Worm (Caenorhabditis elegans) whole organism, mixed stage, embryonic: Measurements from ENCODE around the gene C44C11.6.
A peak's percentile ranks its signal among the peaks of the same experiment; 100 is the strongest.

Experiments
- M03D4.4 ChIP-seq: sonication (generic microtip); optimal IDR thresholded peaks from 2 replicates; lab custom pipeline; 2017; ENCODE audit warnings: mild to moderate bottlenecking, missing genetic modification characterization, missing compliant biosample characterization
- bed-3 ChIP-seq: fragments of 200-800 bp; sonication (Bioruptor generic); optimal IDR thresholded peaks from 3 replicates; lab custom pipeline; 2018; ENCODE audit warnings: mild to moderate bottlenecking, missing genetic modification characterization, moderate library complexity, missing compliant biosample characterization
- blmp-1 ChIP-seq: fragments of 150-350 bp; optimal IDR thresholded peaks from 2 replicates; lab custom pipeline; 2014; ENCODE audit warnings: missing biosample characterization, missing genetic modification characterization
- ceh-39 ChIP-seq: fragments of 150-350 bp; optimal IDR thresholded peaks from 2 replicates; lab custom pipeline; 2014; ENCODE audit warnings: missing biosample characterization, missing genetic modification characterization
- ceh-83 ChIP-seq: fragments of 200-800 bp; sonication (Bioruptor generic); optimal IDR thresholded peaks from 2 replicates; lab custom pipeline; 2018; ENCODE audit warnings: mild to moderate bottlenecking, missing genetic modification characterization, missing compliant biosample characterization
- ces-1 ChIP-seq: fragments of 150-350 bp; optimal IDR thresholded peaks from 2 replicates; lab custom pipeline; 2014; ENCODE audit warnings: missing biosample characterization, missing genetic modification reagents, missing genetic modification characterization
- cnd-1 ChIP-seq: fragments of 200-800 bp; sonication (Bioruptor generic); optimal IDR thresholded peaks from 2 replicates; lab custom pipeline; 2018; ENCODE audit warnings: mild to moderate bottlenecking, missing genetic modification characterization, missing compliant biosample characterization
- drap-1 ChIP-seq: fragments of 200-800 bp; sonication (Bioruptor generic); optimal IDR thresholded peaks from 3 replicates; lab custom pipeline; 2018; ENCODE audit warnings: mild to moderate bottlenecking, missing genetic modification characterization, missing compliant biosample characterization
- elt-1 ChIP-seq: sonication (generic microtip); optimal IDR thresholded peaks from 2 replicates; lab custom pipeline; 2017; ENCODE audit warnings: missing genetic modification characterization, mild to moderate bottlenecking, missing compliant biosample characterization, antibody characterized with exemption, moderate library complexity, borderline replicate concordance; ENCODE audit not compliant: insufficient read depth
- elt-3 ChIP-seq: fragments of 150-350 bp; optimal IDR thresholded peaks from 2 replicates; lab custom pipeline; 2014; ENCODE audit warnings: missing biosample characterization, missing genetic modification characterization
- flh-1 ChIP-seq: fragments of 200-800 bp; sonication (Bioruptor generic); optimal IDR thresholded peaks from 2 replicates; lab custom pipeline; 2018; ENCODE audit warnings: mild to moderate bottlenecking, missing genetic modification characterization, moderate library complexity, missing compliant biosample characterization
- ham-2 ChIP-seq: fragments of 200-800 bp; sonication (Bioruptor generic); optimal IDR thresholded peaks from 2 replicates; lab custom pipeline; 2018; ENCODE audit warnings: mild to moderate bottlenecking, missing genetic modification characterization, missing compliant biosample characterization
- lin-13 ChIP-seq: fragments of 150-350 bp; optimal IDR thresholded peaks from 2 replicates; lab custom pipeline; 2014; ENCODE audit warnings: missing biosample characterization, missing genetic modification characterization
- lin-32 ChIP-seq: fragments of 200-800 bp; sonication (Bioruptor generic); optimal IDR thresholded peaks from 2 replicates; lab custom pipeline; 2018; ENCODE audit warnings: mild to moderate bottlenecking, missing genetic modification characterization, missing compliant biosample characterization
- lsy-2 ChIP-seq: fragments of 150-350 bp; optimal IDR thresholded peaks from 2 replicates; lab custom pipeline; 2014; ENCODE audit warnings: missing biosample characterization, missing genetic modification characterization
- mab-5 ChIP-seq: fragments of 150-350 bp; optimal IDR thresholded peaks from 2 replicates; lab custom pipeline; 2014; ENCODE audit warnings: missing biosample characterization, missing genetic modification characterization
- mep-1 ChIP-seq: fragments of 150-350 bp; optimal IDR thresholded peaks from 2 replicates; lab custom pipeline; 2017; ENCODE audit warnings: missing biosample characterization, missing genetic modification reagents, missing genetic modification characterization, inconsistent platforms
- mls-2 ChIP-seq: sonication (generic microtip); optimal IDR thresholded peaks from 2 replicates; lab custom pipeline; 2016; ENCODE audit warnings: mild to moderate bottlenecking, missing genetic modification characterization, moderate library complexity, missing compliant biosample characterization
- nhr-12 ChIP-seq: fragments of 150-350 bp; optimal IDR thresholded peaks from 2 replicates; lab custom pipeline; 2014; ENCODE audit warnings: missing biosample characterization, missing genetic modification characterization
- nhr-2 ChIP-seq: fragments of 150-350 bp; optimal IDR thresholded peaks from 2 replicates; lab custom pipeline; 2014; ENCODE audit warnings: missing biosample characterization, missing genetic modification characterization
- nhr-76 ChIP-seq: sonication (generic microtip); optimal IDR thresholded peaks from 2 replicates; lab custom pipeline; 2017; ENCODE audit warnings: missing biosample characterization, missing genetic modification characterization
- pha-4 ChIP-seq: fragments of 150-350 bp; optimal IDR thresholded peaks from 2 replicates; lab custom pipeline; 2018; ENCODE audit warnings: missing biosample characterization, missing genetic modification reagents, missing genetic modification characterization
- sem-2 ChIP-seq: fragments of 200-800 bp; sonication (Bioruptor generic); optimal IDR thresholded peaks from 2 replicates; lab custom pipeline; 2018; ENCODE audit warnings: mild to moderate bottlenecking, missing genetic modification characterization, missing compliant biosample characterization
- snpc-4 ChIP-seq: fragments of 150-350 bp; optimal IDR thresholded peaks from 2 replicates; lab custom pipeline; 2014; ENCODE audit warnings: missing biosample characterization, missing genetic modification characterization
- tbx-8 ChIP-seq: fragments of 200-800 bp; sonication (Bioruptor generic); optimal IDR thresholded peaks from 2 replicates; lab custom pipeline; 2018; ENCODE audit warnings: mild to moderate bottlenecking, missing genetic modification characterization, moderate library complexity, missing compliant biosample characterization
- unc-39 ChIP-seq: fragments of 150-350 bp; optimal IDR thresholded peaks from 2 replicates; lab custom pipeline; 2014; ENCODE audit warnings: missing biosample characterization, missing genetic modification characterization
- unc-62 ChIP-seq: fragments of 150-350 bp; optimal IDR thresholded peaks from 2 replicates; lab custom pipeline; 2014; ENCODE audit warnings: missing biosample characterization, missing genetic modification reagents, missing genetic modification characterization
- zip-8 ChIP-seq: fragments of 150-350 bp; optimal IDR thresholded peaks from 2 replicates; lab custom pipeline; 2014; ENCODE audit warnings: missing biosample characterization, missing genetic modification characterization
- ztf-11 ChIP-seq: fragments of 150-350 bp; optimal IDR thresholded peaks from 2 replicates; lab custom pipeline; 2014; ENCODE audit warnings: missing biosample characterization, missing genetic modification characterization

The C44C11.6 gene

DNA sequence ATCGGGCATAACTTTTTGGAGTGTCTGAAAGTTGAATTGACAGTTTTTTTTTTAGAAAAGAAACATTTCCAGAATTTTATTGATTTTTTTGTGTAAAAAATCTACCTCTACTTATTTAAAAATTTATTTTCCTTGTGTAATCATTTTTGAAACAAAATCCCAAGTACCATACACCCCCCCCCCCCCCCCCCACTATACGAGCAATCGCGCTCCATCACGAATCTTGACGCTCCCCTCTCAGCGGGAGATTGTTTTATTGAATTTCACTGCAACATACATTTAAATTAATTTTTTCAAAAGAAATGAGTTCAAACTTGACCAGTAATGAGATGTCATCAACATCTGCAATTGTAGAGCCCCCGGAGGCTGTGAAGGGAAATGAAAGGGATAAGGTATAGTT is 5.0 kb upstream of the C44C11.6 start, which contains the start of gene sop-2:
Gene sop-2, plus strand, starts transcription at position 301 of the 400 bp plus-strand sequence.
- TF ChIP-seq ceh-83 (GFP tag; lab: Kevin White, UChicago) (no peak), nhr-12 (tag; lab: Kevin White, UChicago) (no peak), blmp-1 (tag; lab: Kevin White, UChicago) (no peak), elt-3 (tag; lab: Kevin White, UChicago) (no peak), nhr-76 (no peak), pha-4 (tag; lab: Kevin White, UChicago) (no peak), unc-39 (tag; lab: Kevin White, UChicago) (no peak), elt-1 (tag; lab: Kevin White, UChicago) (no peak), M03D4.4 (no peak), mep-1 (tag; lab: Kevin White, UChicago) (no peak), ztf-11 (tag; lab: Kevin White, UChicago) (no peak), flh-1 (GFP tag; lab: Kevin White, UChicago) (no peak), snpc-4 (tag; lab: Kevin White, UChicago) (no peak), ces-1 (GFP tag; lab: Kevin White, UChicago) (no peak), ceh-39 (no peak), mab-5 (tag; lab: Kevin White, UChicago) (no peak), cnd-1 (tag; lab: Kevin White, UChicago) (no peak)

DNA sequence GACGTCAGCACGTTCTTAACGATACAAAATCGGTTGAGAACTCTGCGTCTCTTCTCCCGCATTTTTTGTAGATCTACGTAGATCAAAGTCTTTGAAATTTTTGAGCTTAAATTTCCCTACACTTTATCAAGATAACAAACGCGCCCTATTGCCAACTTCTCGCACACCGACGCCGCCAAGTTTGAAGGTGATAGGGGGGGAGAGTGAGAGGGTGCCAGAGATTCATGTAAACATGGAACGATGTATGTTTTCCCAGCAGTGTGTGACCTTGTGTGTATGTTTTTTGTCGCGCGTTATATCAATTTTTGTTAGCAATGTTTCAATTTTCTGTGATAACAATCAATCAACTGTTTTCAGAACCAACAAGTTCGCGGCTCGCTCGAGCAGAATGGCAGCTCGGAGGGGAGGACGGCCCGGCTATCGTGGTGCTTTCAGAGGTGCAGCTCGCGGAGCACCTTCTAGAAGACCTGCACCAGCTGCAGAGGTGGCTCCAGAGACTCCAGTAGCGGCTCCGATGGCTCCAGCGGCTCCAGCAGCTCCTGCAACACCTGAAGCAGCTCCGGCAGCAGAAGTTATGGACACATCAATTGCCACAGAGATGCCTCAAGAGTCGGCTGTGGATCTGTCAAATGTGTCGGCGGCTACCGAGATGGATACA is 2.9 kb upstream of the C44C11.6 start:
- TF ChIP-seq nhr-2 (no peak), lin-13 (tag; lab: Kevin White, UChicago) (no peak), unc-62 (GFP tag; lab: Kevin White, UChicago) (no peak), ham-2 (no peak), ztf-11 (tag; lab: Kevin White, UChicago) (no peak), ceh-83 (GFP tag; lab: Kevin White, UChicago) (no peak)
- TF ChIP-seq, all 35 proteins: peak for 0

- no peak for TF ChIP-seq elt-3 (tag; lab: Kevin White, UChicago)
- no peak for TF ChIP-seq mab-5 (tag; lab: Kevin White, UChicago)
- no peak for TF ChIP-seq ham-2
- TF ChIP-seq mls-2 (tag; lab: Kevin White, UChicago) = no peak
- TF ChIP-seq drap-1 (GFP tag; lab: Kevin White, UChicago) = no peak
- no peak for TF ChIP-seq lin-13 (tag; lab: Kevin White, UChicago)
- TF ChIP-seq elt-1 (tag; lab: Kevin White, UChicago) = no peak
These were observed 1.7 kb upstream of the C44C11.6 start for ce11 chrII:12342928-12343327.

DNA sequence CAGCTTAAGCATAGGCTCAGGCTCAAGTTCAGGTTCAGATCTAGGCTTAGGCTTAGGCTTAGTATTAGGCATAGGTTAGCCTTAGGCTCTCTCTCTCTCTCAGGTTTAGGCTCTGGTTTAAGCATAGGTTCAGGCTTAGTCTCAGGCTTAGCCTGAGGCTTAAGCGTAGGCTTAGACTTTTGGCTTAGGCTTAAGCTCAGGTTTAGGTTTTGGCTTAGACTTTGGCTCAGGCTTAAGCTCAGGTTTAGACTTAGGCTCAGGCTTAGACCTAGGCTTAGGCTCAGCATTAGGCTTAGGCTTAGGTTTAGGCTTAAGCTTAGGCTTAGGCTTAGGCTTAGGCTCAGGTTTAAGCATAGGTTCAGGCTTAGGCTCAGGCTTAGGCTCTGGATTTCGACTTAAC is 899 bp upstream of the C44C11.6 start:
- peak; percentile 30 for TF ChIP-seq ham-2
- TF ChIP-seq drap-1 (GFP tag; lab: Kevin White, UChicago) = no peak

- TF ChIP-seq lin-32 (GFP tag; lab: Kevin White, UChicago) = no peak
- no peak for TF ChIP-seq lin-13 (tag; lab: Kevin White, UChicago)
- TF ChIP-seq zip-8 = no peak
- TF ChIP-seq mep-1 (tag; lab: Kevin White, UChicago) = no peak
- TF ChIP-seq flh-1 (GFP tag; lab: Kevin White, UChicago) = no peak
- no peak for TF ChIP-seq ham-2
- TF ChIP-seq bed-3 (GFP tag; lab: Kevin White, UChicago) = no peak
- TF ChIP-seq ceh-39 = no peak
- no peak for TF ChIP-seq tbx-8 (GFP tag; lab: Kevin White, UChicago)
- TF ChIP-seq elt-1 (tag; lab: Kevin White, UChicago) = no peak
- TF ChIP-seq M03D4.4 = no peak
- TF ChIP-seq drap-1 (GFP tag; lab: Kevin White, UChicago) = no peak
- TF ChIP-seq elt-3 (tag; lab: Kevin White, UChicago) = no peak
- TF ChIP-seq sem-2 = no peak
- no peak for TF ChIP-seq lsy-2 (tag; lab: Kevin White, UChicago)
- no peak for TF ChIP-seq blmp-1 (tag; lab: Kevin White, UChicago)
- TF ChIP-seq unc-62 (GFP tag; lab: Kevin White, UChicago) = no peak
- TF ChIP-seq, all 35 proteins: peak for 0
These were observed 1.8 kb downstream of the C44C11.6 start for ce11 chrII:12346289-12346989.
